Fruit fly (Drosophila melanogaster): ENCODE data around the gene CG1677.

dm6 chrX:7321829-7322228 is 83.8 kb downstream of the CG1677 start:
- TF ChIP-seq h (optimal IDR thresholded peaks at IDR 0.05), result no peak
- no peak for TF ChIP-seq insv (optimal IDR thresholded peaks at IDR 0.05)
- no peak for TF ChIP-seq ttk (optimal IDR thresholded peaks at IDR 0.05)
- no peak for TF ChIP-seq Sin3A (optimal IDR thresholded peaks at IDR 0.05)

All from Kc167 (cell line).